Fruit fly (Drosophila melanogaster) Kc167 (cell line): Measurements from ENCODE around the gene CAH3.

Source experiments
- Sin3A ChIP-seq: fragments of >200 bp; optimal IDR thresholded peaks from 2 replicates; lab custom pipeline; 2018; ENCODE audit warnings: missing external identifiers
- insv ChIP-seq: fragments of >200 bp; optimal IDR thresholded peaks from 3 replicates; lab custom pipeline; 2018; ENCODE audit warnings: missing external identifiers

- no peak for TF ChIP-seq Sin3A
- TF ChIP-seq insv (lab: Kevin White, UChicago) = no peak
Observed at dm6 chrX:8660354-8660753, 20.7 kb upstream of the CAH3 start.
